Worm (Caenorhabditis elegans) whole organism, mixed stage, embryonic: ENCODE measurements around the gene lrr-1.

ENCODE experiments used
- M03D4.4 ChIP-seq: sonication (generic microtip); optimal IDR thresholded peaks from 2 replicates; lab custom pipeline; 2017; ENCODE audit warnings: mild to moderate bottlenecking, missing genetic modification characterization, missing compliant biosample characterization
- bed-3 ChIP-seq: fragments of 200-800 bp; sonication (Bioruptor generic); optimal IDR thresholded peaks from 3 replicates; lab custom pipeline; 2018; ENCODE audit warnings: mild to moderate bottlenecking, missing genetic modification characterization, moderate library complexity, missing compliant biosample characterization
- blmp-1 ChIP-seq: fragments of 150-350 bp; optimal IDR thresholded peaks from 2 replicates; lab custom pipeline; 2014; ENCODE audit warnings: missing biosample characterization, missing genetic modification characterization
- ceh-39 ChIP-seq: fragments of 150-350 bp; optimal IDR thresholded peaks from 2 replicates; lab custom pipeline; 2014; ENCODE audit warnings: missing biosample characterization, missing genetic modification characterization
- ceh-43 ChIP-seq: fragments of 200-800 bp; sonication (Bioruptor generic); optimal IDR thresholded peaks from 2 replicates; lab custom pipeline; 2018; ENCODE audit warnings: mild to moderate bottlenecking, missing genetic modification characterization, moderate library complexity, missing compliant biosample characterization
- ceh-83 ChIP-seq: fragments of 200-800 bp; sonication (Bioruptor generic); optimal IDR thresholded peaks from 2 replicates; lab custom pipeline; 2018; ENCODE audit warnings: mild to moderate bottlenecking, missing genetic modification characterization, missing compliant biosample characterization
- ces-1 ChIP-seq: fragments of 150-350 bp; optimal IDR thresholded peaks from 2 replicates; lab custom pipeline; 2014; ENCODE audit warnings: missing biosample characterization, missing genetic modification reagents, missing genetic modification characterization
- cnd-1 ChIP-seq: fragments of 200-800 bp; sonication (Bioruptor generic); optimal IDR thresholded peaks from 2 replicates; lab custom pipeline; 2018; ENCODE audit warnings: mild to moderate bottlenecking, missing genetic modification characterization, missing compliant biosample characterization
- drap-1 ChIP-seq: fragments of 200-800 bp; sonication (Bioruptor generic); optimal IDR thresholded peaks from 3 replicates; lab custom pipeline; 2018; ENCODE audit warnings: mild to moderate bottlenecking, missing genetic modification characterization, missing compliant biosample characterization
- elt-1 ChIP-seq: sonication (generic microtip); optimal IDR thresholded peaks from 2 replicates; lab custom pipeline; 2017; ENCODE audit warnings: missing genetic modification characterization, mild to moderate bottlenecking, missing compliant biosample characterization, antibody characterized with exemption, moderate library complexity, borderline replicate concordance; ENCODE audit not compliant: insufficient read depth
- elt-3 ChIP-seq: fragments of 150-350 bp; optimal IDR thresholded peaks from 2 replicates; lab custom pipeline; 2014; ENCODE audit warnings: missing biosample characterization, missing genetic modification characterization
- flh-1 ChIP-seq: fragments of 200-800 bp; sonication (Bioruptor generic); optimal IDR thresholded peaks from 2 replicates; lab custom pipeline; 2018; ENCODE audit warnings: mild to moderate bottlenecking, missing genetic modification characterization, moderate library complexity, missing compliant biosample characterization
- ham-2 ChIP-seq: fragments of 200-800 bp; sonication (Bioruptor generic); optimal IDR thresholded peaks from 2 replicates; lab custom pipeline; 2018; ENCODE audit warnings: mild to moderate bottlenecking, missing genetic modification characterization, missing compliant biosample characterization
- hlh-1 ChIP-seq: fragments of 150-350 bp; optimal IDR thresholded peaks from 2 replicates; lab custom pipeline; 2014; ENCODE audit warnings: missing biosample characterization, missing genetic modification reagents, missing genetic modification characterization
- lin-13 ChIP-seq: fragments of 150-350 bp; optimal IDR thresholded peaks from 2 replicates; lab custom pipeline; 2014; ENCODE audit warnings: missing biosample characterization, missing genetic modification characterization
- lin-32 ChIP-seq: fragments of 200-800 bp; sonication (Bioruptor generic); optimal IDR thresholded peaks from 2 replicates; lab custom pipeline; 2018; ENCODE audit warnings: mild to moderate bottlenecking, missing genetic modification characterization, missing compliant biosample characterization
- lsy-2 ChIP-seq: fragments of 150-350 bp; optimal IDR thresholded peaks from 2 replicates; lab custom pipeline; 2014; ENCODE audit warnings: missing biosample characterization, missing genetic modification characterization
- mep-1 ChIP-seq: fragments of 150-350 bp; optimal IDR thresholded peaks from 2 replicates; lab custom pipeline; 2017; ENCODE audit warnings: missing biosample characterization, missing genetic modification reagents, missing genetic modification characterization, inconsistent platforms
- mls-2 ChIP-seq: sonication (generic microtip); optimal IDR thresholded peaks from 2 replicates; lab custom pipeline; 2016; ENCODE audit warnings: mild to moderate bottlenecking, missing genetic modification characterization, moderate library complexity, missing compliant biosample characterization
- nhr-12 ChIP-seq: fragments of 150-350 bp; optimal IDR thresholded peaks from 2 replicates; lab custom pipeline; 2014; ENCODE audit warnings: missing biosample characterization, missing genetic modification characterization
- nhr-2 ChIP-seq: fragments of 150-350 bp; optimal IDR thresholded peaks from 2 replicates; lab custom pipeline; 2014; ENCODE audit warnings: missing biosample characterization, missing genetic modification characterization
- nhr-237 ChIP-seq: fragments of 150-350 bp; optimal IDR thresholded peaks from 2 replicates; lab custom pipeline; 2014; ENCODE audit warnings: missing biosample characterization, missing genetic modification characterization
- nhr-28 ChIP-seq: fragments of 150-350 bp; optimal IDR thresholded peaks from 2 replicates; lab custom pipeline; 2014; ENCODE audit warnings: missing biosample characterization, missing genetic modification characterization
- nhr-76 ChIP-seq: sonication (generic microtip); optimal IDR thresholded peaks from 2 replicates; lab custom pipeline; 2017; ENCODE audit warnings: missing biosample characterization, missing genetic modification characterization
- pha-4 ChIP-seq: fragments of 150-350 bp; optimal IDR thresholded peaks from 2 replicates; lab custom pipeline; 2018; ENCODE audit warnings: missing biosample characterization, missing genetic modification reagents, missing genetic modification characterization
- sem-2 ChIP-seq: fragments of 200-800 bp; sonication (Bioruptor generic); optimal IDR thresholded peaks from 2 replicates; lab custom pipeline; 2018; ENCODE audit warnings: mild to moderate bottlenecking, missing genetic modification characterization, missing compliant biosample characterization
- snpc-4 ChIP-seq: fragments of 150-350 bp; optimal IDR thresholded peaks from 2 replicates; lab custom pipeline; 2014; ENCODE audit warnings: missing biosample characterization, missing genetic modification characterization
- sptf-1 ChIP-seq: sonication (generic microtip); optimal IDR thresholded peaks from 2 replicates; lab custom pipeline; 2017; ENCODE audit warnings: mild to moderate bottlenecking, missing genetic modification characterization, moderate library complexity, missing compliant biosample characterization
- tbx-8 ChIP-seq: fragments of 200-800 bp; sonication (Bioruptor generic); optimal IDR thresholded peaks from 2 replicates; lab custom pipeline; 2018; ENCODE audit warnings: mild to moderate bottlenecking, missing genetic modification characterization, moderate library complexity, missing compliant biosample characterization
- unc-120 ChIP-seq: sonication (generic microtip); optimal IDR thresholded peaks from 2 replicates; lab custom pipeline; 2017; ENCODE audit warnings: missing genetic modification characterization, missing compliant biosample characterization; ENCODE audit not compliant: poor library complexity, severe bottlenecking
- unc-39 ChIP-seq: fragments of 150-350 bp; optimal IDR thresholded peaks from 2 replicates; lab custom pipeline; 2014; ENCODE audit warnings: missing biosample characterization, missing genetic modification characterization
- unc-62 ChIP-seq: fragments of 150-350 bp; optimal IDR thresholded peaks from 2 replicates; lab custom pipeline; 2014; ENCODE audit warnings: missing biosample characterization, missing genetic modification reagents, missing genetic modification characterization
- zip-8 ChIP-seq: fragments of 150-350 bp; optimal IDR thresholded peaks from 2 replicates; lab custom pipeline; 2014; ENCODE audit warnings: missing biosample characterization, missing genetic modification characterization
- ztf-11 ChIP-seq: fragments of 150-350 bp; optimal IDR thresholded peaks from 2 replicates; lab custom pipeline; 2014; ENCODE audit warnings: missing biosample characterization, missing genetic modification characterization

lrr-1 gene

DNA sequence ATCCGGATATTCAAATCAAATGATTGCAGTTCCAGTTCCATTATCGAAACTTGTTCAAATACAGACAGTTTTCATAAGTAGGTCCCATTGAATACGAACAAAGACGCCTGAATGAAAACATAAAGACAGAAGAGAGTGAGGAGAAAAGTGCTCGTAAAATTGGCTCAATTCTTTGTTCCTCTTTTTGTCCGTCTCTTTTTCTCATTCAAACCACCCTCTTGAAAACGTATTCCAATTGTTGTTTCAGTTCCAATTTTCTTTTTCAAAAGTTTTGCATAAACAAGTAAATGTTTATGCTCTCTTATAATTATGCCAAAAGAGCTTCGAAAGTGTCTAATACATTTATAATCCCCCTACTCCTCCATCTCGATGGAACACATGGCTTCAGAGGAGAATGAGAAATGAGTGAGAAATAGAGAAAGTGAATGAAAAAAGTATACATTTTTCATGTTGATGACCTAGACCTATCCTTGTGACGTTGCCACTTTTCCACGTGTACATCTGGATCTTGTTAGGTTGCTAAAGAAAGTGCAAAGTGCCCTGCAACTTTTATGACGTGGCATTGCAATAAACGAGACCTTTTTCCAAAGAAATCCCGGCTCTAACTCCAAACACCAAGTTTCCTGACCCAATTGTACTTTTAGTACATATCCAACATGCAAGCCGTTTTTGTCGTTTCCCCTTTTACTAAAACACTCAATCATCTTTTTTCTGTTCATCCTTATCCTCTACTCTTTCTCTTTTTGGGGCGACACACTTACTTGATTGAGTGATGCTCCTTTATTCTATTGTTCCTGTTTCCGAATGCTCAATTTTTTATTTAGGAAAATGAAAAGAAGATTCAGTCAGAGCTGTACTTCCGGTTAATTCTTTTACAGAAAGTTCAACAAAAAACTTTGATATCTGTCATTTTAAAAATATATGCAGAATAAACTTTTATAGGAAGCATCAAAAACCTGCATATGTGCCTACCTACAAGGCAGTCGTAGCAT, 10.3 kb upstream of the lrr-1 start:
- TF ChIP-seq ces-1 (GFP tag; lab: Kevin White, UChicago) = peak; percentile 76
- no peak for TF ChIP-seq blmp-1

ce11 chrII:5042381-5042930, 6.2 kb upstream of the lrr-1 start:
- TF ChIP-seq sptf-1 (tag; lab: Kevin White, UChicago) (peak; percentile 35), nhr-28 (no peak), ces-1 (GFP tag; lab: Kevin White, UChicago) (peak; percentile 63)

ce11 chrII:5040631-5041156, 4.5 kb upstream of the lrr-1 start, which contains the start of gene F33G12.7:
Gene F33G12.7 (minus strand): TSS chrII:5040681.
- TF ChIP-seq sptf-1 (tag; lab: Kevin White, UChicago) (no peak), lsy-2 (tag; lab: Kevin White, UChicago) (peak; percentile 29), ztf-11 (tag; lab: Kevin White, UChicago) (no peak), ces-1 (GFP tag; lab: Kevin White, UChicago) (no peak)

DNA sequence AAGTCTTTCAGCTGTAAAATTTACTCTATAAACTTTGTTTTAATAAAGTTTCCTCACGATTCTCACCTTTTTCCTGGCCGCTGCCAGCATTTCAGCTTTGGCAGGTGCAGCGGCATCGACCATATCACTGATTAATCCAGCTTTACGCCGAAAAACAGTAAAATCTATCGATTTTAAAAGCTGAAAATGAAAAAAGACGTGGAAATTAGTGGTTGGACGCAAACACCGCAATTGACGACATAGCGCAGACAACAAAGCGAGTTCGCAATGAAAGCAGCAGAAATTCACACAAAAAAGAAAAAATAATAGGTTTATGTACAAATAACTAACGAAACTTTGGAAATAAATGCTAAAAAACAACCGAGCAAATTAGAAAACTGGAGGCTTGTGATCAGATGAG, 3.7 kb upstream of the lrr-1 start, which contains the start of gene golg-2:
golg-2 (minus strand) TSS at position 180 of the 400 bp plus-strand sequence.
- TF ChIP-seq mls-2 (tag; lab: Kevin White, UChicago) (no peak), mep-1 (tag; lab: Kevin White, UChicago) (no peak), unc-120 (tag; lab: Kevin White, UChicago) (no peak), drap-1 (no peak), nhr-76 (no peak), snpc-4 (tag; lab: Kevin White, UChicago) (no peak), pha-4 (tag; lab: Kevin White, UChicago) (no peak), lin-13 (tag; lab: Kevin White, UChicago) (peak; percentile 7), unc-39 (tag; lab: Kevin White, UChicago) (no peak), ces-1 (GFP tag; lab: Kevin White, UChicago) (peak; percentile 11)

ce11 chrII:5033935-5034334, 2.3 kb downstream of the lrr-1 start, which contains the start of gene F33G12.3:
Gene F33G12.3 (minus strand): TSS chrII:5034035.
- TF ChIP-seq nhr-28 (no peak), hlh-1 (no peak), zip-8 (tag; lab: Kevin White, UChicago) (no peak), bed-3 (no peak), elt-3 (no peak)

- TF ChIP-seq ceh-43 (peak; percentile 87), bed-3 (peak; percentile 82), ceh-83 (GFP tag; lab: Kevin White, UChicago) (peak; percentile 75), ztf-11 (tag; lab: Kevin White, UChicago) (peak; percentile 85), snpc-4 (tag; lab: Kevin White, UChicago) (no peak), nhr-12 (no peak), lin-32 (GFP tag; lab: Kevin White, UChicago) (peak; percentile 93), sptf-1 (tag; lab: Kevin White, UChicago) (peak; percentile 96), elt-3 (no peak), ces-1 (GFP tag; lab: Kevin White, UChicago) (no peak), sem-2 (GFP tag; lab: Kevin White, UChicago) (peak; percentile 92), ceh-39 (tag; lab: Kevin White, UChicago) (no peak), unc-62 (GFP tag; lab: Kevin White, UChicago) (peak; percentile 59), drap-1 (peak; percentile 95), M03D4.4 (tag; lab: Kevin White, UChicago) (peak; percentile 94), nhr-28 (peak; percentile 53), hlh-1 (peak; percentile 34), elt-1 (peak; percentile 4), cnd-1 (tag; lab: Kevin White, UChicago) (peak; percentile 95), unc-120 (tag; lab: Kevin White, UChicago) (peak; percentile 89), pha-4 (tag; lab: Kevin White, UChicago) (peak; percentile 63), mep-1 (tag; lab: Kevin White, UChicago) (peak; percentile 39), nhr-2 (no peak), flh-1 (GFP tag; lab: Kevin White, UChicago) (peak; percentile 80), unc-39 (tag; lab: Kevin White, UChicago) (peak; percentile 27), tbx-8 (peak; percentile 88), zip-8 (tag; lab: Kevin White, UChicago) (no peak), lsy-2 (tag; lab: Kevin White, UChicago) (peak; percentile 61), nhr-237 (peak; percentile 28), ham-2 (peak; percentile 93), nhr-76 (no peak), blmp-1 (peak; percentile 8)
Observed at ce11 chrII:5032669-5033068, 3.6 kb downstream of the lrr-1 start.
